Fruit fly (Drosophila melanogaster) whole organism, prepupa: ENCODE measurements around the gene CG7739.

Experiments used
- CG10669 ChIP-seq: fragments of 200-800 bp; sonication (Bioruptor generic); optimal IDR thresholded peaks from 3 replicates; lab custom pipeline; 2018; ENCODE audit warnings: missing biosample characterization, mild to moderate bottlenecking, missing genetic modification characterization, moderate library complexity
- CG11762 ChIP-seq: fragments of 200-800 bp; sonication (Bioruptor generic); optimal IDR thresholded peaks from 3 replicates; lab custom pipeline; 2016; ENCODE audit warnings: missing biosample characterization, missing genetic modification characterization; ENCODE audit not compliant: insufficient read depth
- CG11902 ChIP-seq: fragments of 200-800 bp; sonication (Bioruptor generic); optimal IDR thresholded peaks from 3 replicates; lab custom pipeline; 2016; ENCODE audit warnings: missing biosample characterization, missing genetic modification characterization
- CG1621 ChIP-seq: fragments of 200-800 bp; sonication (Bioruptor generic); optimal IDR thresholded peaks from 3 replicates; lab custom pipeline; 2018; ENCODE audit warnings: missing biosample characterization, mild to moderate bottlenecking, missing genetic modification characterization
- CG16779 ChIP-seq: fragments of 200-800 bp; sonication (Bioruptor generic); optimal IDR thresholded peaks from 3 replicates; lab custom pipeline; 2017; ENCODE audit warnings: missing biosample characterization, mild to moderate bottlenecking, missing genetic modification characterization
- CG31627 ChIP-seq: fragments of 200-800 bp; sonication (Bioruptor generic); optimal IDR thresholded peaks from 3 replicates; lab custom pipeline; 2016; ENCODE audit warnings: missing biosample characterization, missing genetic modification characterization
- CG32006 ChIP-seq: fragments of 200-800 bp; sonication (Bioruptor generic); optimal IDR thresholded peaks from 3 replicates; lab custom pipeline; 2017; ENCODE audit warnings: missing biosample characterization, mild to moderate bottlenecking, missing genetic modification characterization
- CG34406 ChIP-seq: fragments of 200-800 bp; sonication (Bioruptor generic); optimal IDR thresholded peaks from 3 replicates; lab custom pipeline; 2016; ENCODE audit warnings: missing biosample characterization, missing genetic modification characterization
- CG4318 ChIP-seq: fragments of 200-800 bp; sonication (Bioruptor generic); optimal IDR thresholded peaks from 3 replicates; lab custom pipeline; 2017; ENCODE audit warnings: missing biosample characterization, mild to moderate bottlenecking, missing genetic modification characterization
- CG6163 ChIP-seq: fragments of 200-800 bp; sonication (Bioruptor generic); IDR thresholded peaks from 3 replicates; pipeline ENCODE4 v1.3.6; 2022; ENCODE audit warnings: missing biosample characterization, missing genetic modification characterization
- CG6276 ChIP-seq: fragments of 200-800 bp; sonication (Bioruptor generic); optimal IDR thresholded peaks from 2 replicates; lab custom pipeline; 2017; ENCODE audit warnings: missing biosample characterization, mild to moderate bottlenecking, missing genetic modification characterization
- CG6792 ChIP-seq: fragments of 200-800 bp; sonication (Bioruptor generic); optimal IDR thresholded peaks from 3 replicates; lab custom pipeline; 2016; ENCODE audit warnings: missing biosample characterization, missing genetic modification characterization
- CG6808 ChIP-seq: fragments of 200-800 bp; sonication (Bioruptor generic); optimal IDR thresholded peaks from 3 replicates; lab custom pipeline; 2017; ENCODE audit warnings: missing biosample characterization, missing genetic modification characterization, mild to moderate bottlenecking, moderate library complexity, missing genetic modification reagents
- CG6854 ChIP-seq: fragments of 200-800 bp; sonication (Bioruptor generic); optimal IDR thresholded peaks from 2 replicates; lab custom pipeline; 2017; ENCODE audit warnings: missing biosample characterization, mild to moderate bottlenecking, missing genetic modification characterization
- CG8119 ChIP-seq: fragments of 200-800 bp; sonication (Bioruptor generic); IDR thresholded peaks from 3 replicates; pipeline ENCODE4 v1.3.6; 2022; ENCODE audit warnings: missing biosample characterization, missing genetic modification characterization
- CG8632 ChIP-seq: fragments of 200-800 bp; sonication (Bioruptor generic); optimal IDR thresholded peaks from 3 replicates; lab custom pipeline; 2016; ENCODE audit warnings: missing biosample characterization, missing genetic modification characterization
- CG9139 ChIP-seq: fragments of 200-800 bp; sonication (Bioruptor generic); optimal IDR thresholded peaks from 3 replicates; lab custom pipeline; 2017; ENCODE audit warnings: missing biosample characterization, mild to moderate bottlenecking, missing genetic modification characterization
- Eip75B ChIP-seq: fragments of 200-800 bp; sonication (Bioruptor generic); optimal IDR thresholded peaks from 3 replicates; lab custom pipeline; 2016; ENCODE audit warnings: missing biosample characterization, missing genetic modification characterization
- Eip78C ChIP-seq: fragments of 200-800 bp; sonication (Bioruptor generic); peaks from one replicate; lab custom pipeline; 2016; ENCODE audit warnings: missing biosample characterization, missing genetic modification characterization
- Ets21C ChIP-seq: fragments of 200-800 bp; sonication (Bioruptor generic); optimal IDR thresholded peaks from 3 replicates; lab custom pipeline; 2016; ENCODE audit warnings: missing biosample characterization, missing genetic modification characterization
- Gug ChIP-seq: fragments of 200-800 bp; sonication (Bioruptor generic); IDR thresholded peaks from 2 replicates; pipeline ENCODE4 v1.3.6; 2022; ENCODE audit warnings: missing biosample characterization, missing genetic modification characterization
- Hr38 ChIP-seq: sonication (Bioruptor generic); optimal IDR thresholded peaks from 2 replicates; lab custom pipeline; 2016; ENCODE audit warnings: missing biosample characterization, missing genetic modification characterization
- Hr39 ChIP-seq: fragments of 200-800 bp; sonication (Bioruptor generic); optimal IDR thresholded peaks from 2 replicates; lab custom pipeline; 2016; ENCODE audit warnings: missing biosample characterization, missing genetic modification characterization
- Hr4 ChIP-seq: fragments of 200-800 bp; sonication (Bioruptor generic); optimal IDR thresholded peaks from 3 replicates; lab custom pipeline; 2016; ENCODE audit warnings: missing biosample characterization, missing genetic modification characterization
- Met ChIP-seq: fragments of 200-800 bp; sonication (Bioruptor generic); optimal IDR thresholded peaks from 3 replicates; lab custom pipeline; 2016; ENCODE audit warnings: missing biosample characterization, missing genetic modification characterization
- Smox ChIP-seq: fragments of 200-800 bp; sonication (Bioruptor generic); optimal IDR thresholded peaks from 3 replicates; lab custom pipeline; 2016; ENCODE audit warnings: missing biosample characterization, missing genetic modification characterization
- Sox102F ChIP-seq: fragments of 200-800 bp; sonication (Bioruptor generic); optimal IDR thresholded peaks from 2 replicates; lab custom pipeline; 2016; ENCODE audit warnings: missing biosample characterization, mild to moderate bottlenecking, missing genetic modification characterization
- Sox15 ChIP-seq: fragments of 200-800 bp; sonication (Bioruptor generic); optimal IDR thresholded peaks from 3 replicates; lab custom pipeline; 2016; ENCODE audit warnings: missing biosample characterization, missing genetic modification characterization
- acj6 ChIP-seq: fragments of 200-800 bp; sonication (Bioruptor generic); optimal IDR thresholded peaks from 3 replicates; lab custom pipeline; 2016; ENCODE audit warnings: missing biosample characterization, missing genetic modification characterization
- cyc ChIP-seq: fragments of 200-800 bp; sonication (Bioruptor generic); optimal IDR thresholded peaks from 3 replicates; lab custom pipeline; 2016; ENCODE audit warnings: missing biosample characterization, missing genetic modification characterization
- dac ChIP-seq: fragments of 200-800 bp; sonication (Bioruptor generic); optimal IDR thresholded peaks from 2 replicates; lab custom pipeline; 2017; ENCODE audit warnings: missing biosample characterization, mild to moderate bottlenecking, missing genetic modification characterization
- dsx ChIP-seq: fragments of 200-800 bp; optimal IDR thresholded peaks from 3 replicates; lab custom pipeline; 2019; ENCODE audit warnings: missing biosample characterization, mild to moderate bottlenecking, missing genetic modification characterization, moderate library complexity; ENCODE audit not compliant: poor library complexity, severe bottlenecking
- eg ChIP-seq: fragments of 200-800 bp; sonication (Bioruptor generic); IDR thresholded peaks from 3 replicates; pipeline ENCODE4 v1.3.6; 2022; ENCODE audit warnings: missing biosample characterization, missing genetic modification characterization
- esn ChIP-seq: fragments of 200-800 bp; sonication (Bioruptor generic); optimal IDR thresholded peaks from 2 replicates; lab custom pipeline; 2016; ENCODE audit warnings: missing biosample characterization, mild to moderate bottlenecking, missing genetic modification characterization, moderate library complexity
- fd59A ChIP-seq: fragments of 200-800 bp; sonication (Bioruptor generic); optimal IDR thresholded peaks from 2 replicates; lab custom pipeline; 2017; ENCODE audit warnings: missing biosample characterization, mild to moderate bottlenecking, missing genetic modification characterization, missing genetic modification reagents
- fkh ChIP-seq: fragments of 200-800 bp; sonication (Bioruptor generic); optimal IDR thresholded peaks from 3 replicates; lab custom pipeline; 2017; ENCODE audit warnings: missing biosample characterization, mild to moderate bottlenecking, missing genetic modification characterization, moderate library complexity
- lz ChIP-seq: fragments of 200-800 bp; sonication (Bioruptor generic); optimal IDR thresholded peaks from 3 replicates; lab custom pipeline; 2016; ENCODE audit warnings: missing biosample characterization, missing genetic modification characterization
- net ChIP-seq: fragments of 200-800 bp; sonication (Bioruptor generic); optimal IDR thresholded peaks from 3 replicates; lab custom pipeline; 2016; ENCODE audit warnings: missing biosample characterization, missing genetic modification characterization
- pdm3 ChIP-seq: fragments of 200-800 bp; sonication (Bioruptor generic); optimal IDR thresholded peaks from 3 replicates; lab custom pipeline; 2016; ENCODE audit warnings: missing biosample characterization, missing genetic modification characterization
- salr ChIP-seq, 2 experiments: fragments of 200-800 bp; sonication (Bioruptor generic); optimal IDR thresholded peaks; 3 replicates each; lab custom pipeline; 2016 to 2018; ENCODE audit warnings: missing biosample characterization in 2 of 2, missing genetic modification characterization in 2 of 2, mild to moderate bottlenecking in 1 of 2
- ss ChIP-seq, 2 experiments: fragments of 200-800 bp; sonication (Bioruptor generic); optimal IDR thresholded peaks; 2 replicates in 1 of 2; 3 replicates in 1 of 2; lab custom pipeline; 2017 to 2018; ENCODE audit warnings: mild to moderate bottlenecking in 2 of 2, missing biosample characterization in 2 of 2, missing genetic modification characterization in 2 of 2, moderate library complexity in 1 of 2
- svp ChIP-seq: fragments of 200-800 bp; sonication (Bioruptor generic); peaks from one replicate; lab custom pipeline; 2016; ENCODE audit warnings: missing biosample characterization, missing genetic modification characterization
- topi ChIP-seq: fragments of 200-800 bp; sonication (Bioruptor generic); optimal IDR thresholded peaks from 3 replicates; lab custom pipeline; 2016; ENCODE audit warnings: missing biosample characterization, missing genetic modification characterization
- vri ChIP-seq: fragments of 200-800 bp; sonication (Bioruptor generic); optimal IDR thresholded peaks from 3 replicates; lab custom pipeline; 2016; ENCODE audit warnings: missing biosample characterization, mild to moderate bottlenecking, missing genetic modification characterization

Gene CG7739

dm6 chr3L:15530071-15530470 lies 32.8 kb downstream of the CG7739 start:
- TF ChIP-seq CG16779 (tag; lab: Kevin White, UChicago) (no peak), CG4318 (GFP tag; lab: Kevin White, UChicago) (no peak), CG1621 (tag; lab: Kevin White, UChicago) (no peak), svp (GFP tag; lab: Kevin White, UChicago) (no peak), CG8632 (no peak), CG9139 (no peak), vri (GFP tag; lab: Kevin White, UChicago) (no peak), Smox (GFP tag; lab: Kevin White, UChicago) (no peak), ss (GFP tag; optimal IDR thresholded peaks at IDR 0.05; lab: Kevin White, UChicago) (no peak), CG8119 (no peak), Eip78C (no peak), dsx (GFP tag; lab: Kevin White, UChicago) (no peak), CG6276 (GFP tag; lab: Kevin White, UChicago) (no peak), cyc (no peak), CG6808 (GFP tag; lab: Kevin White, UChicago) (no peak), Sox15 (no peak), eg (GFP tag; lab: Robert Waterston, UW) (no peak), Sox102F (no peak)

- no peak for TF ChIP-seq CG32006 (GFP tag; lab: Kevin White, UChicago)
- no peak for TF ChIP-seq CG6792
- no peak for TF ChIP-seq CG10669 (GFP tag; lab: Kevin White, UChicago)
- TF ChIP-seq acj6 (GFP tag; lab: Kevin White, UChicago) = no peak
- no peak for TF ChIP-seq pdm3 (GFP tag; lab: Kevin White, UChicago)
- TF ChIP-seq Hr4 (GFP tag; lab: Kevin White, UChicago) = no peak
- no peak for TF ChIP-seq CG31627
- TF ChIP-seq lz = no peak
Observed at dm6 chr3L:15529143-15529542, 33.7 kb downstream of the CG7739 start, which contains the start of gene obst-H. obst-H (minus strand) TSS chr3L:15529243.

dm6 chr3L:15528096-15528495 lies 34.8 kb downstream of the CG7739 start, which contains the start of gene CG42728:
CG42728 (minus strand) TSS chr3L:15528196.
- TF ChIP-seq salr (GFP tag; optimal IDR thresholded peaks at IDR 0.05; lab: Kevin White, UChicago) (no peak), CG8119 (no peak), Hr38 (GFP tag; lab: Kevin White, UChicago) (no peak), CG6276 (GFP tag; lab: Kevin White, UChicago) (no peak), cyc (no peak), CG9139 (no peak), pdm3 (GFP tag; lab: Kevin White, UChicago) (no peak), CG6854 (no peak), vri (GFP tag; lab: Kevin White, UChicago) (no peak), net (GFP tag; lab: Kevin White, UChicago) (no peak), eg (GFP tag; lab: Robert Waterston, UW) (no peak), fd59A (no peak), fkh (GFP tag; lab: Kevin White, UChicago) (no peak), CG34406 (GFP tag; lab: Kevin White, UChicago) (no peak), CG11902 (GFP tag; lab: Kevin White, UChicago) (no peak), esn (GFP tag; lab: Kevin White, UChicago) (no peak)
- TF ChIP-seq, all 60 proteins: peak for 0

dm6 chr3L:15527416-15527815 lies 35.4 kb downstream of the CG7739 start, which contains the start of gene CG42729:
CG42729 (minus strand) TSS chr3L:15527516.
- TF ChIP-seq dac = no peak
- TF ChIP-seq ss (GFP tag; optimal IDR thresholded peaks at IDR 0.05; lab: Kevin White, UChicago) = no peak
- no peak for TF ChIP-seq Ets21C (GFP tag; lab: Kevin White, UChicago)
- no peak for TF ChIP-seq topi (GFP tag; lab: Kevin White, UChicago)
- TF ChIP-seq CG34406 (GFP tag; lab: Kevin White, UChicago) = no peak
- no peak for TF ChIP-seq Met
- no peak for TF ChIP-seq CG6163
- TF ChIP-seq CG11762 (GFP tag; lab: Kevin White, UChicago) = no peak
- TF ChIP-seq eg (GFP tag; lab: Robert Waterston, UW) = no peak
- no peak for TF ChIP-seq Gug
- TF ChIP-seq Hr39 (GFP tag; lab: Kevin White, UChicago) = no peak
- no peak for TF ChIP-seq CG11902 (GFP tag; lab: Kevin White, UChicago)
- no peak for TF ChIP-seq CG6792
- TF ChIP-seq Eip78C = no peak
- TF ChIP-seq Eip75B = no peak
- no peak for TF ChIP-seq net (GFP tag; lab: Kevin White, UChicago)
